Worm (Caenorhabditis elegans): ENCODE results near the gene slc-36.5.

slc-36.5 gene

DNA sequence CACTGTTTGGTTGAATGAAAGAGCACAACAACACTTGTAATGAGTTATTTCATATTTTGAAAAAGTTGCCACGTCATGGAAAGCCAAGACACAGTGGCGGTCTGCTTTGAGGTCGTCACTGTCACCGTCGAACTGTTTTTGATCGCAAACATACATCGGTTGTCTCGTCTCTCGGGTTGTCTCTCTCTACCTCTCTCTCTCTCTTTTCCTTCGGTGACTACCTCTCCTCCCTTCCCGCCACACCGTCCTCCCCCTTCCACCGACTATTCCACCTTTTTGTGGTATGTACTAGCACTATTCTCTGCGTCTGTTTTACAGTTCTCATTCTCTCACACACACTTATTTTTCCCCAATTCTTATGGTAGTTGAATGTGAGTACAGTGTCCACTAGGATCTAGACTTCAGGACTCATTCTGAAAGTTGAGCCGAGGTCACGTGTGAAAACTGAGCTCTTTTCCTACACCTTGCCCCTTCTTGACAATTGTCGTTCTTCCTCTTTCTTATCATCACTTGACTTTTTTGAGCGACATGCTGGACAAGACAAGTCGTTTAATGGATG, 43.0 kb downstream of the slc-36.5 start:
- TF ChIP-seq him-1 (tag; optimal IDR thresholded peaks at IDR 0.05) (no peak), dao-5 (tag; optimal IDR thresholded peaks at IDR 0.05) (no peak), W03F9.2 (tag; optimal IDR thresholded peaks at IDR 0.05) (no peak)

DNA sequence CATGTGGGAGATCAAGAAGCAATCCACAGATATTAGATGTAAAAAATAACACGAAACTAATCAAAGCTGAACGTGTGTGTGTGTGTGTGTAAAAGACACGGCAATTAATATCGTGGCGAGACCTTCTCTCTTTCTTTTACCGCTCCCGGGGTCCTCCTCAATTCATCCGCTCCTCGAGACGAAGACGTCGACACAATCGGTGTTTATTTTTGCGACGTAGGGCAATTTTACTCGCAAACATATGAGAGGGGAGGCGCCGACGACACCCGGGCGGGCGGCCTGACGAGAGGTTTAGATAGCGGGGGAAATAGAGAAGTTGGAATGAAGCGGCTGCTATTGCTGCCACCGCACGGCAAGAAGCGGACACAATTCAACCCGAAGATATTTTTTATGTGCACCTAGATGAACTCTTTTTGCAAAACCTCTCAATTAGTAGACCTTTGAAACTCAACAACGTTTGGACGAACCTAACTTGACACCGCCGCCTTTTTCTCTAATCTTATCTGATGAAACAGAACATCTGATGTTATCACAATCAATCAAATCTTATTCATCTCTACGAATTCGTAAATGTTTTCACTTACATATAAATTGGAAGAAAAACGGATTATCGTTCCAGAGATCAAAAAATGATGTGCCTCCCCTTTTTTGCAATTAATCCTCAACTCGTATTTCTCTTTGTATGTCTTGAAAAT, 44.0 kb downstream of the slc-36.5 start:
- TF ChIP-seq dao-5 (tag; optimal IDR thresholded peaks at IDR 0.05) (no peak), W03F9.2 (tag; optimal IDR thresholded peaks at IDR 0.05) (no peak), him-1 (tag; optimal IDR thresholded peaks at IDR 0.05) (no peak)

DNA sequence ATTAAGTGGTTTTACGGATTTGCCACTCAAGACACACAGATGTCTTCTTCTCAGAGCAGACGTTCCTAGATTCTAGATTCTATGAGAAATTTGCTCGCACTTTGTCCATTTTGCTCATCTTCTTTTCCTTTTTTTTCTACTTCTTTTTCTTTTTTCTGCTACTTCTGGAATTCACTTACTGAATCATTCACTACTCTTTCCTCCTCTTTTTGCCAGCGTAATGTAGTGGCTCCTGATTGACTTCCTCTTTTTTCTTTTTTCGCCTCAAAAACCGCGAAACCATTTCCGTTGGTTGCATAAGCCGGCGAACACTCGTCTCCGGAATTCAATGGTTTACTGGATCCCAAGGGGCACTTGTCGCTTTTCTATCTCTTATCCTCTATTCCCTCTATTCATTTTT, 44.6 kb downstream of the slc-36.5 start:
- TF ChIP-seq W03F9.2 (tag; optimal IDR thresholded peaks at IDR 0.05) (no peak), him-1 (tag; optimal IDR thresholded peaks at IDR 0.05) (no peak), dao-5 (tag; optimal IDR thresholded peaks at IDR 0.05) (no peak)

DNA sequence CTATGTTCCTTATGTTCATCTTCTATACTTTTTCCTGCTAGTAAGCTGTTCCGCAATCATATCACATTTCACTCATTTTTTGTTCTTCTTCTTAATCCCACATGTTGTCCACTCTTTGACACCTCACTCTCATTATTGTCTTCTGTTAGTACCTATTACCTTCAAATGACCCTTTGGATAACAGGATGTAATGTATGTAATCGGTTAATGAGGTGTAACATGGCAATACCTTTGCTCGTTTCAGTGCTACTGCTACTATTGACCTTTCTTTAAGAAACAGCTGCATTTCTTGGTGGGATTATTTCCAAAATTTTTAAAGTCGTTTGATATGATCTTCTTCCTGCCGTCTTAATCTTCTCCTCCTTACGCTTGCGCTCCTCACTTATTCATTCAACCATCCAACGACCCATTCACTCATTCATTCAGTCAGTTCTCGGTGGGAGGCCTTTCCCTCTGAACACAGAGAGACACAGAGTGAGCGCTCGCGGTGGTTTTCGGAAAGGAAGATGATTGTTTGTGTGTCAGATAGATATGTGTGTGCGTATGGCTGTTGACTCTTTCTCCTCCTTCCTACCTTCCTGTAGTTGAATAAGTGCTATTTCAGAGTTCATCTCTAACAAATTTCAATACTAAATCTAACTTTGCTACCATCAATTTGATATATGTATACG, 45.2 kb downstream of the slc-36.5 start:
- TF ChIP-seq W03F9.2 (tag; optimal IDR thresholded peaks at IDR 0.05) (no peak), him-1 (tag; optimal IDR thresholded peaks at IDR 0.05) (no peak), dao-5 (tag; optimal IDR thresholded peaks at IDR 0.05) (no peak)

DNA sequence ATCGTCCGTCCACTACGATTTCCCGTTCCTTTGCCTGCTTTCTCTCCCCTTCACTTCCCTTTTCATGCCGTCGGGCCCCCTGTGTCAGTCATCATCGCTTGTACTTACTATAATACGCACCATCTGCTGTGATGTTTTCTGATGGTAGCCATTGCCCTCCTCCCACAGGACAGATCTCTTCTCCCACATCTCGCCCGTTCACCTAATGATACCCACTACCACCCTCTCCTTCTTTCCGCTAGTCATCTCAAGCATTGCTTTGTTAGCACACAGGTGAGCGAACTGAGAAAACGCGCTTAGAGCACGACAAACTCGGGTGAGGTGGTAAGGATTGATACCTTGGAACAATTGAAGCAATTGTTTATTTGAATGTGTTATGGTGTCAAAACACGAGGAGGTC, 45.9 kb downstream of the slc-36.5 start:
- no peak for TF ChIP-seq W03F9.2 (tag; optimal IDR thresholded peaks at IDR 0.05)
- no peak for TF ChIP-seq dao-5 (tag; optimal IDR thresholded peaks at IDR 0.05)
- TF ChIP-seq him-1 (tag; optimal IDR thresholded peaks at IDR 0.05), result no peak

DNA sequence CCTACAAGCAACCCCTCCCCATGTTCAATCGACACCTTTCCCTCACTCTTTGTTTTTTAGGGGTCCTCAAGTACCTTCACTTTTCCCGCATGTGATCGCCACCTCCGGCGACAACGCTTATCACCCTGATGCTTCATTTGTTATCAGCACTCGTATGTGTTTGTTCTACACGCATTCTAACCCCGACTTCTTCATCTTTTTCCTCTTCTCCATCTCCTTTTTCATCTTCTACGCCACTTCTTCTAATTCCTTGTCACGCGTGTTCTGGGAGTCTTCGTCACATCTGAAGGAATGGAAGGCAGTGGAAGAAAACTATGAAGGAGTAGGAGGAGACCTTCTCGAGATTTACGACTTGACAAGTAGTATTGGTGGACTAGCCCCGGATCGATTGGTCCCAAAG, 46.8 kb downstream of the slc-36.5 start:
- TF ChIP-seq dao-5 (tag; optimal IDR thresholded peaks at IDR 0.05), result no peak
- no peak for TF ChIP-seq W03F9.2 (tag; optimal IDR thresholded peaks at IDR 0.05)
- no peak for TF ChIP-seq him-1 (tag; optimal IDR thresholded peaks at IDR 0.05)

DNA sequence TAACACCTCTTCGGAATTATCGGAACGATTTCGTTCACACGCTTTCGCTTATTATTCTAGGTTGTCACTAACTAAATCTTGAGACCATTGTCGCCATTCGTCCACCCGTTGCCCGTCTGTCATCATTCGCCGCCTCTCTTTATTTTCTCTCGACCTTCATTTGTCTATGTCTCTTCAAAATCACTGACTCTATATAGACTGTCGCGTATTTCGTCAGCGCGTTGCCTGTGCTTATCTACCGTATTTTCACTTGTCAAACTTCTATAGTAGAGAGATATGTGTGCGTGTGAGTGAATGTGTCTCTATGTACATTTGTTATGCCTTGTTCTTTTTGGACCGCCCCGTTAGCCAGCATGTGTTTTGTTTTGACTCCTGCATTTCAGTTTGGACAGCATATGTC, 47.7 kb downstream of the slc-36.5 start:
- no peak for TF ChIP-seq W03F9.2 (tag; optimal IDR thresholded peaks at IDR 0.05)
- TF ChIP-seq dao-5 (tag; optimal IDR thresholded peaks at IDR 0.05), result no peak
- TF ChIP-seq him-1 (tag; optimal IDR thresholded peaks at IDR 0.05), result no peak

DNA sequence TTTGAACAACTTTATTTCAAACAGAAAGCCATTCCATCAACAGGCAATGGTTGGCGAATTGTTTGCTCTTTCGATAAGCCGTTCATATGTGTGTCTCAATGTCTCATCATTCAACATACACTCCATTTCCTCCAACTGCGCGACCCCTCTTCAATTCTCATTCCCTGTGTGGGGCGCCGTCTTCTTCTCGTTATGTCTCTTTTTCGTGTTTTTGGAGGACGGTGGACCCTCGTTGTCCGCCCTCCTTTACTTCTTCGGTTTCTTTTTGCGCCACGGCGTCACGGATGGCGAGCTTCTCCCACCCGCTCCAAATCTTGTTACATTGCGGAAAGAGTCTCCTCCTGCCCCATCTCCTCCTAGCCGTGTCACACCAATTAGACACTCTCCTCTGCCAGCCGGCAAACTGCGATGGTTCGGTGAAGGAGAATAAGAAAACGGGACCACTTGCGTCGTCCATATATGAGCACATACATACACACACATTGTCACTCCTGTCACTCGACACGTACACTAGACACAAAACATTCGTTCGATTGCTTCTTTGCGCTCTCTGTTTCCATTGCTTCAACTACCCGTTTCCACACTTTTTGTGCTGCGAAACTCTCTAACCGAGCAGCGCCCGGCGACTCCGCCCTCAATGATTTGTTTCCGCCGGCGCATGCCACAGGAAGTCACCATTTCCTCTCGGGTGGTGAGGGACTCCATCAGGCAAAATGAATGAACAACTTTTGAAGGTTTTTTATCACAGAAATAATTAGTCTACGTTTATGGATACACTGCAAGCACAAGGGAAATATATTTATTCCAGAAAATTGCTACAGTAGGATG, 48.6 kb downstream of the slc-36.5 start:
- TF ChIP-seq him-1 (tag; optimal IDR thresholded peaks at IDR 0.05) (peak; percentile 6), dao-5 (tag; optimal IDR thresholded peaks at IDR 0.05) (no peak), W03F9.2 (tag; optimal IDR thresholded peaks at IDR 0.05) (no peak)

DNA sequence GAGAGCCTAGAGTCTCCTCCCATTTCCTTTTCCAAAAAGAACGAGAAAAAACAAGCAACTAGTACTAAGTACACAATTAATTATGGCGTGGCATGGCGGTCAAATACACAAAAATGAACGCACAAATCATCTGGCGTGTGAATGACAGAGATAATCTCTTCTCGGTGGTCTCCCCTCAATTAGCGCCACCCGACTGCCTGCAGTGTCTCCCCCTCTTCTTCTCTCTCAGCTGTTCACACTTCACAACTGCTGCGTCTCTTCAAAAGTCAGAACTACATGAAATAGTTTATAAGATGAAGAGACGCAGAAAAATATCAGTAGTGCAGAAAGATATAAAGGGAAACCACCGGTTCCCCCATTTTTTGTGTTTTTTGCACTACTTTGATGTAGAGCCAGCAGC, 49.5 kb downstream of the slc-36.5 start:
- TF ChIP-seq dao-5 (tag; optimal IDR thresholded peaks at IDR 0.05), result no peak
- TF ChIP-seq W03F9.2 (tag; optimal IDR thresholded peaks at IDR 0.05), result no peak
- no peak for TF ChIP-seq him-1 (tag; optimal IDR thresholded peaks at IDR 0.05)

DNA sequence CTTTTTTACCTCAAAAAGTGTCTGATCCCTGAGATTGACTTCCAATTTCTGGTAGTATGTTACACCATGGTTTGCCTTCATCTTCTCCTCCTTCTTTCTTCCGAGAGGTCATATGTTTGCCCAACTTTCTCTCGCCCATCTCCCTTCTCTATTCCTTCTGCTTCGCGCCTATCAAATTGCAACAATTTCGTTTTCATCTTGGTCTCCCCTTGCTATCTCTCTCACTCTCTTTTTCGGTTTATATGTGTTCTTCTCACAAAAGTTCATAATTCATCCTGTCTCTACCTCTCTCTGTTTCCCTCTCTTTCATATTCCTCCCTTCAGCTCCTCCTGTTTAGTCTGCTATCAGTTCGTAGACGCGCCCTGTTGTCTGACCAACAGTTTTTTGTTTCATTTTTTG, 50.1 kb downstream of the slc-36.5 start:
- TF ChIP-seq W03F9.2 (tag; optimal IDR thresholded peaks at IDR 0.05), result no peak
- no peak for TF ChIP-seq dao-5 (tag; optimal IDR thresholded peaks at IDR 0.05)
- TF ChIP-seq him-1 (tag; optimal IDR thresholded peaks at IDR 0.05), result no peak

DNA sequence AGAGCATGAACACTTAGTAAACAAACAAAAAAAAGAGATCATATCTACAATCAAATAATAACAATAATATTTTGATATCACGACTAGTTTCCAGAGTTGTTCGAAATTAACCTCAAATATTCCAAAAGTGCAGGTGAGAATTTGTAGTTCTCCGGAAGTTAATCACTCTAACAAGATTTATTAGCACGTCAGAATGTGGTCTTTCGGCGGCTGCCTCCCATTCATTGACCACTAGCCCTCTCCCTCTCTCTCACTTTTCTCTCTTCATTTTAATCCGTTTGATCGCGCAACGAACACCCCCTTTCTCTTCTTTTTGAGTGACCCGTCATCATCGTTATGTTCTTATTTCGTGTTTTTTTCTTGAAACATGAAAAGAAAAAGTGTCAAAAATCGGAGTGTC, 51.1 kb downstream of the slc-36.5 start:
- no peak for TF ChIP-seq W03F9.2 (tag; optimal IDR thresholded peaks at IDR 0.05)
- TF ChIP-seq him-1 (tag; optimal IDR thresholded peaks at IDR 0.05), result no peak
- no peak for TF ChIP-seq dao-5 (tag; optimal IDR thresholded peaks at IDR 0.05)

DNA sequence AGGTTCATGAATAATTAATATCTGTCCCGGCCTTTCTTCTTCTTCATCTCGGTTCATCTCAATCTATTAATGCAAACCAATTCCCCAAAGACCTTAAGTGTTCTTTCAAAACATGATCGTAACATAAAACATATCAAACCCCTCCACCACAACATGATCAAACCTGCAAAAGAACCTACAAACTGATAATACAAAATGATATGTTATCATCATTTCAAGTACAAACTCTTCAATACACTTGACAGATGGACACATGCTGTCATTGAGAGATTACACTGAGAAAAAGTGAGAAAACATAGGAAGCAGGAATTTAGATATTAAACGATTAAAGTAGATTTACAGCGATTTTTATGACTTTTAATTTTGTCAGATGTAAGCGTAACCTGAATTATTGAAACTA, 52.3 kb downstream of the slc-36.5 start:
- no peak for TF ChIP-seq dao-5 (tag; optimal IDR thresholded peaks at IDR 0.05)
- TF ChIP-seq him-1 (tag; optimal IDR thresholded peaks at IDR 0.05), result no peak
- no peak for TF ChIP-seq W03F9.2 (tag; optimal IDR thresholded peaks at IDR 0.05)

DNA sequence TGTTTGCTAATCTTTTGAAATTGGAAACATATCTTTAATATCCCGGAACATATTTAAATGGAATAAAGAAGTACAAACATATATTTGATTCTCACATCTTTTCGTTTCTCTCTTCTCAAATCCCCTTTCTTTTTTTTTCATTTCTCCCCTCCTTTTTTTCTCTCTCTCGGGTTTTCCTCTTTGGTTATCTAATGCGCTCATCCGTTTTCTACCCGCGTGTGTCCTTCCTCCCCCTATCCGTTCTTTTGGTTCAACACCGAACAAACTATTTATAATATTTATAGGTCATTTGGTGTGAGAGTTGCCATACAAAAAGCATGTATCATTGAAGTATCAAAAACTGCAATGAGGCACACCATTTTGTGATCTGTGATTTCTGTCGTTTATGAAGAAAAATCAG, 52.9 kb downstream of the slc-36.5 start:
- TF ChIP-seq him-1 (tag; optimal IDR thresholded peaks at IDR 0.05), result peak; percentile 40
- TF ChIP-seq W03F9.2 (tag; optimal IDR thresholded peaks at IDR 0.05), result no peak

DNA sequence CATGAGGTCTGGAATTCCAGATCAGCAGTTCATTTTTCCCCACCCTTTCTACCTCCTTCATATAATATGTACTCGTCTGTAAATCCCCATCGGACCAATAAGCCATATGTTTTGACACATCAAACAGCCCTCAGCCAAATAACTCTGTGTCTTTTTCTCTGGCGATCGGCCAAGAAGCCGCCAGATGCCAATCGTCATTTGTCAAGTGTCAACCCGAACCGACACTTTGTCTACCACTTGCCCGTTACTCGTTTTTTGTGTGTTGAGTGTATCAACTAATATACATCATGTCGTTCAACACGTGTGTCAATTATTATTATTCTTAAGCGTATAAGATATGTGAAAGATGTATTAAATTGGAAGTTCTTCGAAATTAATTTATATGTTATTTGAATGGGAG, 53.6 kb downstream of the slc-36.5 start:
- TF ChIP-seq him-1 (tag; optimal IDR thresholded peaks at IDR 0.05) (no peak), dao-5 (tag; optimal IDR thresholded peaks at IDR 0.05) (no peak), W03F9.2 (tag; optimal IDR thresholded peaks at IDR 0.05) (no peak)

All from whole organism, L4/young adult.